Worm (Caenorhabditis elegans) whole organism, L1 larva: ENCODE measurements around the gene set-15.

Source experiments
- C34B4.2 ChIP-seq: sonication (generic microtip); optimal IDR thresholded peaks from 2 replicates; lab custom pipeline; 2017; ENCODE audit warnings: mild to moderate bottlenecking, missing genetic modification characterization, missing compliant biosample characterization
- aha-1 ChIP-seq: fragments of 150-350 bp; optimal IDR thresholded peaks from 2 replicates; lab custom pipeline; 2014; ENCODE audit warnings: missing biosample characterization, missing genetic modification characterization
- ceh-63 ChIP-seq: fragments of 200-800 bp; sonication (Bioruptor generic); optimal IDR thresholded peaks from 2 replicates; lab custom pipeline; 2018; ENCODE audit warnings: mild to moderate bottlenecking, missing genetic modification characterization, missing compliant biosample characterization
- ceh-82 ChIP-seq, 3 experiments: fragments of 150-350 bp in 1 of 3; sonication (generic microtip) in 2 of 3; optimal IDR thresholded peaks; 2 replicates each; lab custom pipeline; 2014 to 2017; ENCODE audit warnings: missing biosample characterization in 3 of 3, missing genetic modification characterization in 3 of 3
- ceh-88 ChIP-seq: fragments of 200-800 bp; sonication (Bioruptor generic); IDR thresholded peaks from 2 replicates; pipeline ENCODE4 v1.3.6; 2022; ENCODE audit warnings: missing genetic modification characterization, missing compliant biosample characterization
- ces-1 ChIP-seq: fragments of 150-350 bp; optimal IDR thresholded peaks from 2 replicates; lab custom pipeline; 2014; ENCODE audit warnings: missing biosample characterization, missing genetic modification reagents, missing genetic modification characterization
- efl-1 ChIP-seq, 4 experiments: fragments of 150-350 bp; optimal IDR thresholded peaks in 3 of 4; peaks in 1 of 4; 1 replicate in 1 of 4; 2 replicates in 3 of 4; lab custom pipeline; 2014; ENCODE audit warnings: missing biosample characterization in 2 of 4, missing genetic modification characterization in 2 of 4, missing genetic modification reagents in 2 of 4
- egl-27 ChIP-seq, 2 experiments: fragments of 150-350 bp in 1 of 2; sonication (generic microtip); optimal IDR thresholded peaks; 3 replicates each; lab custom pipeline; 2017 to 2018; ENCODE audit warnings: missing biosample characterization in 2 of 2, missing genetic modification characterization in 2 of 2, missing genetic modification reagents in 2 of 2
- elt-2 ChIP-seq: sonication (generic microtip); optimal IDR thresholded peaks from 2 replicates; lab custom pipeline; 2016; ENCODE audit warnings: missing genetic modification characterization, mild to moderate bottlenecking, inconsistent platforms, missing compliant biosample characterization, missing genetic modification reagents
- elt-3 ChIP-seq, 6 experiments: fragments of 150-350 bp in 1 of 6; sonication (generic microtip); optimal IDR thresholded peaks; 2 replicates each; lab custom pipeline; 2017 to 2018; ENCODE audit warnings: missing biosample characterization in 6 of 6, missing genetic modification characterization in 6 of 6, inconsistent platforms in 1 of 6
- fkh-4 ChIP-seq: sonication (generic microtip); optimal IDR thresholded peaks from 2 replicates; lab custom pipeline; 2016; ENCODE audit warnings: missing compliant biosample characterization, missing genetic modification characterization, borderline replicate concordance
- fkh-8 ChIP-seq: sonication (generic microtip); optimal IDR thresholded peaks from 2 replicates; lab custom pipeline; 2016; ENCODE audit warnings: mild to moderate bottlenecking, missing genetic modification characterization, missing compliant biosample characterization
- hlh-17 ChIP-seq: fragments of 200-800 bp; sonication (Bioruptor generic); optimal IDR thresholded peaks from 2 replicates; lab custom pipeline; 2018; ENCODE audit warnings: missing genetic modification characterization, mild to moderate bottlenecking, missing compliant biosample characterization, moderate library complexity, borderline replicate concordance
- hlh-4 ChIP-seq: sonication (generic microtip); optimal IDR thresholded peaks from 2 replicates; lab custom pipeline; 2016; ENCODE audit warnings: mild to moderate bottlenecking, missing genetic modification characterization, missing compliant biosample characterization
- isw-1 ChIP-seq: fragments of 200-800 bp; sonication (Bioruptor generic); IDR thresholded peaks from 2 replicates; pipeline ENCODE4 v1.3.6; 2022; ENCODE audit warnings: missing genetic modification characterization, missing compliant biosample characterization
- lin-13 ChIP-seq: fragments of 150-350 bp; optimal IDR thresholded peaks from 2 replicates; lab custom pipeline; 2014; ENCODE audit warnings: missing biosample characterization, missing genetic modification reagents, missing genetic modification characterization
- lin-14 ChIP-seq: fragments of 200-800 bp; sonication (Bioruptor generic); optimal IDR thresholded peaks from 2 replicates; lab custom pipeline; 2018; ENCODE audit warnings: mild to moderate bottlenecking, missing genetic modification characterization, moderate library complexity, missing compliant biosample characterization
- lin-15B ChIP-seq: fragments of 150-350 bp; sonication (generic microtip); optimal IDR thresholded peaks from 3 replicates; lab custom pipeline; 2014; ENCODE audit warnings: missing biosample characterization, missing genetic modification characterization
- lin-35 ChIP-seq, 2 experiments: fragments of 150-350 bp; optimal IDR thresholded peaks; 2 replicates each; lab custom pipeline; 2014; ENCODE audit warnings: missing biosample characterization in 2 of 2, missing genetic modification characterization in 2 of 2, missing genetic modification reagents in 2 of 2
- lir-3 ChIP-seq: sonication (generic microtip); optimal IDR thresholded peaks from 2 replicates; lab custom pipeline; 2016; ENCODE audit warnings: mild to moderate bottlenecking, missing genetic modification characterization, moderate library complexity, missing compliant biosample characterization; ENCODE audit not compliant: poor library complexity
- mab-9 ChIP-seq: fragments of 200-800 bp; sonication (Bioruptor generic); IDR thresholded peaks from 2 replicates; pipeline ENCODE4 v1.3.6; 2022; ENCODE audit warnings: missing genetic modification reagents, missing genetic modification characterization, missing compliant biosample characterization
- mdl-1 ChIP-seq, 2 experiments: fragments of 150-350 bp; optimal IDR thresholded peaks; 2 replicates each; lab custom pipeline; 2014 to 2017; ENCODE audit warnings: missing biosample characterization in 2 of 2, missing genetic modification characterization in 2 of 2, inconsistent platforms in 1 of 2
- mep-1 ChIP-seq: fragments of 150-350 bp; optimal IDR thresholded peaks from 2 replicates; lab custom pipeline; 2014; ENCODE audit warnings: missing biosample characterization, missing genetic modification characterization
- nhr-12 ChIP-seq: sonication (generic microtip); optimal IDR thresholded peaks from 2 replicates; lab custom pipeline; 2017; ENCODE audit warnings: missing biosample characterization, missing genetic modification characterization
- nhr-19 ChIP-seq: fragments of 200-800 bp; sonication (Bioruptor generic); conservative IDR thresholded peaks from 2 replicates; pipeline ENCODE4 v1.3.6; 2022; ENCODE audit warnings: missing genetic modification characterization, missing compliant biosample characterization
- nhr-20 ChIP-seq: sonication (generic microtip); optimal IDR thresholded peaks from 2 replicates; lab custom pipeline; 2016; ENCODE audit warnings: mild to moderate bottlenecking, missing genetic modification characterization, missing compliant biosample characterization
- nhr-28 ChIP-seq: fragments of 150-350 bp; optimal IDR thresholded peaks from 2 replicates; lab custom pipeline; 2014; ENCODE audit warnings: missing biosample characterization, missing genetic modification characterization
- nhr-76 ChIP-seq: sonication (generic microtip); optimal IDR thresholded peaks from 2 replicates; lab custom pipeline; 2017; ENCODE audit warnings: missing biosample characterization, missing genetic modification characterization
- nhr-77 ChIP-seq: fragments of 150-350 bp; optimal IDR thresholded peaks from 2 replicates; lab custom pipeline; 2014; ENCODE audit warnings: missing biosample characterization, missing genetic modification characterization
- pag-3 ChIP-seq: sonication (generic microtip); optimal IDR thresholded peaks from 2 replicates; lab custom pipeline; 2017; ENCODE audit warnings: missing genetic modification characterization, mild to moderate bottlenecking, missing compliant biosample characterization, antibody characterized with exemption, borderline replicate concordance; ENCODE audit not compliant: insufficient read depth
- pax-3 ChIP-seq: fragments of 200-800 bp; sonication (Bioruptor generic); optimal IDR thresholded peaks from 2 replicates; lab custom pipeline; 2018; ENCODE audit warnings: mild to moderate bottlenecking, missing genetic modification characterization, moderate library complexity, missing compliant biosample characterization
- pqm-1 ChIP-seq: sonication (generic microtip); optimal IDR thresholded peaks from 3 replicates; lab custom pipeline; 2017; ENCODE audit warnings: missing biosample characterization, missing genetic modification characterization
- rnt-1 ChIP-seq: sonication (generic microtip); optimal IDR thresholded peaks from 2 replicates; lab custom pipeline; 2016; ENCODE audit warnings: mild to moderate bottlenecking, missing genetic modification characterization, moderate library complexity, missing compliant biosample characterization
- skn-1 ChIP-seq: fragments of 150-350 bp; optimal IDR thresholded peaks from 2 replicates; lab custom pipeline; 2014; ENCODE audit warnings: missing biosample characterization, missing genetic modification characterization
- snpc-4 ChIP-seq: fragments of 150-350 bp; optimal IDR thresholded peaks from 2 replicates; lab custom pipeline; 2014; ENCODE audit warnings: missing biosample characterization, missing genetic modification characterization
- sup-37 ChIP-seq: fragments of 200-800 bp; sonication (Bioruptor generic); optimal IDR thresholded peaks from 2 replicates; lab custom pipeline; 2018; ENCODE audit warnings: mild to moderate bottlenecking, missing genetic modification characterization, missing compliant biosample characterization
- swsn-7 ChIP-seq: sonication (generic microtip); optimal IDR thresholded peaks from 2 replicates; lab custom pipeline; 2016; ENCODE audit warnings: missing genetic modification characterization, missing compliant biosample characterization
- tbx-2 ChIP-seq: sonication (generic microtip); optimal IDR thresholded peaks from 2 replicates; lab custom pipeline; 2016; ENCODE audit warnings: missing genetic modification characterization, missing compliant biosample characterization
- tlp-1 ChIP-seq: fragments of 150-350 bp; optimal IDR thresholded peaks from 2 replicates; lab custom pipeline; 2014; ENCODE audit warnings: missing biosample characterization, missing genetic modification characterization
- unc-62 ChIP-seq: fragments of 150-350 bp; optimal IDR thresholded peaks from 2 replicates; lab custom pipeline; 2014; ENCODE audit warnings: missing biosample characterization, missing genetic modification reagents, missing genetic modification characterization
- unc-86 ChIP-seq: sonication (generic microtip); optimal IDR thresholded peaks from 2 replicates; lab custom pipeline; 2016; ENCODE audit warnings: missing genetic modification characterization, missing compliant biosample characterization
- vab-15 ChIP-seq: sonication (generic microtip); optimal IDR thresholded peaks from 2 replicates; lab custom pipeline; 2017; ENCODE audit warnings: missing genotype, mild to moderate bottlenecking, missing genetic modification characterization, missing compliant biosample characterization
- xbp-1 ChIP-seq: sonication (generic microtip); optimal IDR thresholded peaks from 2 replicates; lab custom pipeline; 2016; ENCODE audit warnings: missing genetic modification characterization, missing compliant biosample characterization
- ztf-11 ChIP-seq, 2 experiments: sonication (generic microtip); optimal IDR thresholded peaks; 2 replicates each; lab custom pipeline; 2016 to 2017; ENCODE audit warnings: missing genetic modification characterization in 2 of 2, missing biosample characterization in 1 of 2, missing compliant biosample characterization in 1 of 2

The set-15 gene

DNA sequence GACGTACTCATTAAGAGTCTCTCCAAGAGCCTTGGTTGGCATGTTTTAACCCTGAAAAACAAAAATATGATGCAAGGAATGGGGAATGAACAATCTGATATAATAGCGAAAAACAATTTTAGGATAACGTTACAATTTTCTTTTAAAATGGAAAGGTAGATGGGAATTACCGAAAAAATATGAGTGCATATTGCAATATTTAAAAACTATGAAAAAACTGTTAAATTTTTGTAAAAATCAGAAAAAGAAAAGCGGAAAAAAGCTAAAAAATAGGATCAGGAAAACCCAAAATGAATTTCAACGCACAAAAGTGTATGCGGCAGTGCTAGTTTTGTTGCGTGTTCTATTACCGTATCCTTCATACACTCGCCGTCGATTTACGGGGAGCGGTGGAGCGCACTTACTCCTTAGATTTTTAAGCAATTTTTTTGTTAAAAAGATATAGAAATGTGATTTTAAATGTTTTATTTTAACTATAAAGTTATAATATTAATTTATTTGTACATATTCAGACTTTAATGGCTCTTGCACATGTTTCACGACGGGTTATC is 30.2 kb downstream of the set-15 start, which contains the start of the genes rpl-20 and Y17G9B.5 (continued):
- TF ChIP-seq lin-13 (GFP tag; lab: Kevin White, UChicago) (peak; percentile 100), nhr-12 (tag; lab: Kevin White, UChicago) (peak; percentile 78), sup-37 (GFP tag; lab: Kevin White, UChicago) (peak; percentile 100), nhr-28 (peak; percentile 82), mdl-1 (tag; optimal IDR thresholded peaks at IDR 0.05; lab: Kevin White, UChicago) (peak in 1 of 2 experiments; percentile 98), C34B4.2 (tag; lab: Kevin White, UChicago) (peak; percentile 98), isw-1 (peak; percentile 100), hlh-4 (tag; lab: Kevin White, UChicago) (peak; percentile 70), swsn-7 (tag; lab: Kevin White, UChicago) (peak; percentile 100), nhr-77 (tag; lab: Kevin White, UChicago) (peak; percentile 100), elt-3 (tag; optimal IDR thresholded peaks at IDR 0.05; lab: Kevin White, UChicago) (peak; percentile 85 to 100 (median 100)), lin-14 (GFP tag; lab: Kevin White, UChicago) (peak; percentile 100), tlp-1 (no peak), egl-27 (tag; optimal IDR thresholded peaks at IDR 0.05; lab: Kevin White, UChicago) (peak; percentile 93 to 98), ces-1 (GFP tag; lab: Kevin White, UChicago) (peak; percentile 81), unc-62 (GFP tag; lab: Kevin White, UChicago) (peak; percentile 96), pag-3 (peak; percentile 85), ceh-63 (peak; percentile 96), lir-3 (peak; percentile 98), lin-35 (GFP tag; optimal IDR thresholded peaks at IDR 0.05; lab: Kevin White, UChicago) (peak; percentile 95 to 97), ceh-82 (tag; optimal IDR thresholded peaks at IDR 0.05; lab: Kevin White, UChicago) (peak; percentile 100), aha-1 (peak; percentile 98), mab-9 (GFP tag; lab: Robert Waterston, UW) (peak; percentile 99), efl-1 (optimal IDR thresholded peaks at IDR 0.05; lab: Kevin White, UChicago) (peak; percentile 97 to 98), efl-1 (GFP tag; optimal IDR thresholded peaks at IDR 0.05 in 1 of 2; lab: Kevin White, UChicago) (peak; percentile 91 to 99), nhr-20 (tag; lab: Kevin White, UChicago) (peak; percentile 100), hlh-17 (peak; percentile 73), mep-1 (peak; percentile 100), vab-15 (tag; lab: Kevin White, UChicago) (peak; percentile 97), unc-86 (tag; lab: Kevin White, UChicago) (peak; percentile 100), tbx-2 (tag; lab: Kevin White, UChicago) (peak; percentile 100), pax-3 (peak; percentile 100)

DNA sequence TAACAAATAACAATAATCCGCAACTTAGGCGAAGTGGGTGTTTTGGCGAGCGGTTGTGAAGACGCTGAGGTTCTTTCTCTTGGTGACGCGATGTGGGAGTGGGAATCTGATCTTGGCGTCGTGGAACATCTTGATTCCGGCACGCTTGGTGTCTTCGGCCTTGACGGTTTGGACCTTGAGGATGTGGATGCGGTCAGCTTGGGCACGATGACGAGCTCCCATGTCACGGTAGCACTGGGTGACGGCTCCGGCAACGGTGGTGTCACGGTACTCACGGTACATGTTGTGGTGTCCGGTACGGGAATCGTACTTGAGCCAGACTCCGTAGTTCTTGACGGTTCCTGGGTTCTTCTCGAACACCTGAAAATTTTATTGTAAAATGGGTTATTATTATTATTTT is 30.9 kb downstream of the set-15 start:
- TF ChIP-seq C34B4.2 (tag; lab: Kevin White, UChicago), result peak; percentile 19
- TF ChIP-seq mab-9 (GFP tag; lab: Robert Waterston, UW), result 0 out of 2 replicates have a peak, but pooled peaks have one; percentile 35
- no peak for TF ChIP-seq egl-27 (tag; optimal IDR thresholded peaks at IDR 0.05; lab: Kevin White, UChicago)

- TF ChIP-seq elt-3 (tag; optimal IDR thresholded peaks at IDR 0.05; lab: Kevin White, UChicago) (peak in 2 of 6 experiments; percentile 12 to 38), ceh-82 (tag; optimal IDR thresholded peaks at IDR 0.05; lab: Kevin White, UChicago) (peak in 1 of 3 experiments; percentile 48), lin-14 (GFP tag; lab: Kevin White, UChicago) (peak; percentile 83), nhr-19 (GFP tag; lab: Robert Waterston, UW) (peak; percentile 71), xbp-1 (peak; percentile 34), fkh-8 (tag; lab: Kevin White, UChicago) (peak; percentile 71), rnt-1 (peak; percentile 59), pqm-1 (tag; lab: Kevin White, UChicago) (no peak), unc-62 (GFP tag; lab: Kevin White, UChicago) (no peak), nhr-77 (tag; lab: Kevin White, UChicago) (peak; percentile 5), fkh-4 (tag; lab: Kevin White, UChicago) (no peak), lin-15B (tag; lab: Kevin White, UChicago) (peak; percentile 35), elt-2 (tag; lab: Kevin White, UChicago) (peak; percentile 28), ztf-11 (tag; optimal IDR thresholded peaks at IDR 0.05; lab: Kevin White, UChicago) (no peak), vab-15 (tag; lab: Kevin White, UChicago) (no peak), snpc-4 (peak; percentile 45), aha-1 (no peak), efl-1 (optimal IDR thresholded peaks at IDR 0.05; lab: Kevin White, UChicago) (peak; percentile 28 to 49), efl-1 (GFP tag; optimal IDR thresholded peaks at IDR 0.05 in 1 of 2; lab: Kevin White, UChicago) (peak; percentile 17 to 86), nhr-76 (tag; lab: Kevin White, UChicago) (no peak), mdl-1 (tag; optimal IDR thresholded peaks at IDR 0.05; lab: Kevin White, UChicago) (peak in 1 of 2 experiments; percentile 37), ceh-88 (GFP tag; lab: Robert Waterston, UW) (no peak), nhr-20 (tag; lab: Kevin White, UChicago) (peak; percentile 80), lin-35 (GFP tag; optimal IDR thresholded peaks at IDR 0.05; lab: Kevin White, UChicago) (peak; percentile 33 to 55), skn-1 (peak; percentile 29)
These were observed 31.5 kb downstream of the set-15 start, which contains the start of gene cyc-2.1 for ce11 chrIV:4748408-4749105. cyc-2.1 (minus strand) TSS chrIV:4749012.
